Fruit fly (Drosophila melanogaster): ENCODE results near the gene wac.
A peak's percentile ranks its signal among the peaks of the same experiment; 100 is the strongest.

Gene wac

DNA sequence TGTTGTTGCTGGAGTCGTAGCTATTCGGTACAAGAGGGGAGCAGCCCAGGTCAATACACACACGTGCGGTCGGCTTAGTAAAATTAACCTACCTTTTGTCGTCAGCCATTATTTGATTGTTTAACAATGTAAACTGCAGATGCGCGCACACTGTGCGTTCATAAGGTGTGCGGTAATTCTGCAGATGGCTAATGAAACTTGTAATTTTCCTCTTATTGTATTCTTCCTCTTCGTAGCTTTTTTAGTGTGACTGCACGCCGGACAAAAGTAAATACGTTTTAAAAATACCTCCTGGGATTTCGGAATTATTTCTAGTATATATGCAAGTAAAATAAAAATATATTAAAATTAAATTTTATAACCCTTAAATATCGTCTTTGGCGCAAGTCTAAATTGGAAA lies 46.8 kb upstream of the wac start, which contains the start of gene Prp4k (continued):
- TF ChIP-seq CG9797 (GFP tag; optimal IDR thresholded peaks at IDR 0.05) (peak; percentile 62), klu (GFP tag; IDR thresholded peaks at IDR 0.05) (no peak), MESR4 (GFP tag; optimal IDR thresholded peaks at IDR 0.05) (peak; percentile 97), crol (GFP tag; IDR thresholded peaks at IDR 0.05) (peak; percentile 42; the same call in 1 of the 2 replicates), CG4617 (GFP tag; optimal IDR thresholded peaks at IDR 0.05; ENCODE audit: borderline replicate concordance) (peak; percentile 87), Atf6 (GFP tag; IDR thresholded peaks at IDR 0.05) (no peak), CG8089 (GFP tag; optimal IDR thresholded peaks at IDR 0.05) (no peak), CG1792 (GFP tag; optimal IDR thresholded peaks at IDR 0.05) (no peak), CG4820 (GFP tag; optimal IDR thresholded peaks at IDR 0.05) (no peak), Camta (GFP tag; optimal IDR thresholded peaks at IDR 0.05) (no peak), Doc2 (GFP tag; IDR thresholded peaks at IDR 0.05) (no peak), MBD-R2 (GFP tag; IDR thresholded peaks at IDR 0.05) (peak; percentile 61), zfh1 (GFP tag; IDR thresholded peaks at IDR 0.05) (no peak), Opbp (GFP tag; IDR thresholded peaks at IDR 0.05; ENCODE audit: partially characterized antibody) (0 out of 3 replicates have a peak, but pooled peaks have one; percentile 41), E2f1 (GFP tag; IDR thresholded peaks at IDR 0.05) (no peak), BtbVII (GFP tag; optimal IDR thresholded peaks at IDR 0.05) (no peak), toy (GFP tag; IDR thresholded peaks at IDR 0.05) (no peak), CG7786 (GFP tag; optimal IDR thresholded peaks at IDR 0.05) (no peak), CTCF (GFP tag; optimal IDR thresholded peaks at IDR 0.05) (peak; percentile 0), ttk (GFP tag; IDR thresholded peaks at IDR 0.05) (no peak), dan (GFP tag; IDR thresholded peaks at IDR 0.05) (no peak), az2 (GFP tag; optimal IDR thresholded peaks at IDR 0.05) (no peak), kni (GFP tag; optimal IDR thresholded peaks at IDR 0.05) (no peak), CG34422 (GFP tag; IDR thresholded peaks at IDR 0.05) (peak; percentile 27; the same call in 1 of the 3 replicates), tx (GFP tag; optimal IDR thresholded peaks at IDR 0.05) (no peak), CG4424 (GFP tag; optimal IDR thresholded peaks at IDR 0.05) (no peak), CG10267 (tag; optimal IDR thresholded peaks at IDR 0.05) (peak; percentile 4), CG5245 (GFP tag; optimal IDR thresholded peaks at IDR 0.05) (no peak), CG6254 (GFP tag; optimal IDR thresholded peaks at IDR 0.05) (no peak), ap (GFP tag; IDR thresholded peaks at IDR 0.05) (no peak), CG17385 (GFP tag; optimal IDR thresholded peaks at IDR 0.05) (peak; percentile 92), run (tag; optimal IDR thresholded peaks at IDR 0.05) (no peak), Awh (GFP tag; IDR thresholded peaks at IDR 0.05) (no peak), CG1529 (GFP tag; optimal IDR thresholded peaks at IDR 0.05) (no peak), CG15073 (GFP tag; optimal IDR thresholded peaks at IDR 0.05) (no peak), CG7372 (GFP tag; IDR thresholded peaks at IDR 0.05) (no peak), al (GFP tag; IDR thresholded peaks at IDR 0.05) (no peak), CG9727 (GFP tag; optimal IDR thresholded peaks at IDR 0.05) (no peak), Dll (GFP tag; IDR thresholded peaks at IDR 0.05; ENCODE audit: partially characterized antibody) (0 out of 4 replicates have a peak, but pooled peaks have one; percentile 33), Sry-β (GFP tag; optimal IDR thresholded peaks at IDR 0.05) (no peak), fu2 (GFP tag; optimal IDR thresholded peaks at IDR 0.05) (no peak), wek (GFP tag; optimal IDR thresholded peaks at IDR 0.05) (no peak), sens (GFP tag) (no peak), Lhr (GFP tag; optimal IDR thresholded peaks at IDR 0.05) (no peak), CG6683 (GFP tag; optimal IDR thresholded peaks at IDR 0.05) (no peak), CG33213 (GFP tag; optimal IDR thresholded peaks at IDR 0.05) (no peak), CG3847 (GFP tag; IDR thresholded peaks at IDR 0.05) (no peak), tio (GFP tag; optimal IDR thresholded peaks at IDR 0.05) (no peak), pnt (GFP tag; optimal IDR thresholded peaks at IDR 0.05) (no peak), Sin3A (optimal IDR thresholded peaks at IDR 0.05) (no peak), aop (GFP tag; IDR thresholded peaks at IDR 0.05) (no peak), NfI (GFP tag; optimal IDR thresholded peaks at IDR 0.05) (no peak), CG43689 (GFP tag; IDR thresholded peaks at IDR 0.05) (no peak), CG1832 (GFP tag; optimal IDR thresholded peaks at IDR 0.05) (no peak)

Data from whole organism, embryonic.